Worm (Caenorhabditis elegans) whole organism, late embryonic: ENCODE results near the gene toh-1.

Source experiments
- F13H6.1 ChIP-seq: sonication (generic microtip); optimal IDR thresholded peaks from 2 replicates; lab custom pipeline; 2016; ENCODE audit warnings: missing genetic modification characterization, missing compliant biosample characterization
- K09A11.1 ChIP-seq: sonication (generic microtip); optimal IDR thresholded peaks from 2 replicates; lab custom pipeline; 2017; ENCODE audit warnings: antibody characterized with exemption, mild to moderate bottlenecking, missing genetic modification characterization, missing compliant biosample characterization; ENCODE audit not compliant: insufficient read depth
- dmd-4 ChIP-seq: sonication (generic microtip); optimal IDR thresholded peaks from 2 replicates; lab custom pipeline; 2016; ENCODE audit warnings: borderline replicate concordance, missing genetic modification characterization, missing compliant biosample characterization
- fkh-10 ChIP-seq: fragments of 150-350 bp; optimal IDR thresholded peaks from 2 replicates; lab custom pipeline; 2014; ENCODE audit warnings: missing biosample characterization, missing genetic modification reagents, missing genetic modification characterization
- pha-4 ChIP-seq: fragments of 150-350 bp; optimal IDR thresholded peaks from 2 replicates; lab custom pipeline; 2018; ENCODE audit warnings: missing biosample characterization, missing genetic modification reagents, missing genetic modification characterization
- pqm-1 ChIP-seq: sonication (generic microtip); optimal IDR thresholded peaks from 2 replicates; lab custom pipeline; 2016; ENCODE audit warnings: missing genetic modification characterization, missing compliant biosample characterization
- rnt-1 ChIP-seq: sonication (generic microtip); optimal IDR thresholded peaks from 2 replicates; lab custom pipeline; 2016; ENCODE audit warnings: missing genetic modification characterization, missing compliant biosample characterization
- sox-4 ChIP-seq: sonication (generic microtip); optimal IDR thresholded peaks from 2 replicates; lab custom pipeline; 2017; ENCODE audit warnings: mild to moderate bottlenecking, missing genetic modification characterization, inconsistent platforms, missing compliant biosample characterization
- unc-42 ChIP-seq: sonication (generic microtip); optimal IDR thresholded peaks from 2 replicates; lab custom pipeline; 2016; ENCODE audit warnings: missing genotype, missing genetic modification characterization, missing compliant biosample characterization
- zip-5 ChIP-seq: sonication (generic microtip); optimal IDR thresholded peaks from 2 replicates; lab custom pipeline; 2016; ENCODE audit warnings: missing genetic modification characterization, missing compliant biosample characterization

DNA sequence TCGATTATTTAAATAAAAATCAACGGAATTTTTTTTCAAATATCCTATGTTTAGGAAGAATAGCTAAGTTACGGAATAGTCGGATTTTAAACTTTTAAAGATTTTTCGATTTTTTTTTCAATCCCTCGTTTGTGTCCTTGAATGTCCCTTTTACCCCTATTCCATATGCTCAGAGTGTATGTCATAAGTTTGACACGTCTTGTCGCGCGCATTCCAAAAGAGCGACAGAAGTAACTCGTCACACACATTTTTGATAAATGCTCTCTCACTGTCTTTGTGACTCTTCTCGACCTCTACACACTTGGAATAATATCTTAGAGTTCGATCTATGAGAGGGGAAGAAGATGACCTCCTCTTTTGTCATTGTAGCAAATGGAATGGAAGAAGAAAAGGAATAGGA is 24.9 kb downstream of the toh-1 start:
- TF ChIP-seq pha-4 (tag; lab: Kevin White, UChicago) = no peak
- no peak for TF ChIP-seq sox-4
- no peak for TF ChIP-seq pqm-1 (tag; lab: Kevin White, UChicago)
- no peak for TF ChIP-seq fkh-10 (GFP tag; lab: Kevin White, UChicago)
- TF ChIP-seq K09A11.1 = no peak
- TF ChIP-seq unc-42 (tag; lab: Kevin White, UChicago) = no peak
- TF ChIP-seq rnt-1 (tag; lab: Kevin White, UChicago) = no peak
- TF ChIP-seq F13H6.1 = no peak
- TF ChIP-seq dmd-4 (tag; lab: Kevin White, UChicago) = no peak
- no peak for TF ChIP-seq zip-5 (tag; lab: Kevin White, UChicago)
